Fruit fly (Drosophila melanogaster): ENCODE data around the gene Noc1.

- TF ChIP-seq CG5204 (GFP tag; optimal IDR thresholded peaks at IDR 0.05) (no peak), CG1620 (GFP tag; optimal IDR thresholded peaks at IDR 0.05) (no peak), kay (GFP tag; ENCODE audit: borderline replicate concordance) (no peak), CG7045 (GFP tag; optimal IDR thresholded peaks at IDR 0.05) (no peak), Hr96 (GFP tag; optimal IDR thresholded peaks at IDR 0.05) (no peak), CG11617 (GFP tag; optimal IDR thresholded peaks at IDR 0.05) (no peak), toe (GFP tag; optimal IDR thresholded peaks at IDR 0.05) (no peak), Crg-1 (GFP tag; optimal IDR thresholded peaks at IDR 0.05) (no peak)
Measured at dm6 chr3L:11031784-11032183, 42.8 kb upstream of the Noc1 start.
